Fruit fly (Drosophila melanogaster) Kc167 (cell line): ENCODE results near the gene Cpr65Ax1.

Experiments
- Myc ChIP-seq: fragments of >200 bp; optimal IDR thresholded peaks from 2 replicates; lab custom pipeline; 2017; ENCODE audit warnings: missing external identifiers
- Sin3A ChIP-seq: fragments of >200 bp; optimal IDR thresholded peaks from 2 replicates; lab custom pipeline; 2018; ENCODE audit warnings: missing external identifiers
- h ChIP-seq: fragments of >200 bp; optimal IDR thresholded peaks from 3 replicates; lab custom pipeline; 2018; ENCODE audit warnings: missing external identifiers
- insv ChIP-seq: fragments of >200 bp; optimal IDR thresholded peaks from 3 replicates; lab custom pipeline; 2018; ENCODE audit warnings: missing external identifiers
- psq ChIP-seq: fragments of >200 bp; optimal IDR thresholded peaks from 2 replicates; lab custom pipeline; 2017; ENCODE audit warnings: missing external identifiers
- ttk ChIP-seq: sonication (Bioruptor generic); optimal IDR thresholded peaks from 2 replicates; lab custom pipeline; 2017; ENCODE audit warnings: missing external identifiers

Gene Cpr65Ax1

DNA sequence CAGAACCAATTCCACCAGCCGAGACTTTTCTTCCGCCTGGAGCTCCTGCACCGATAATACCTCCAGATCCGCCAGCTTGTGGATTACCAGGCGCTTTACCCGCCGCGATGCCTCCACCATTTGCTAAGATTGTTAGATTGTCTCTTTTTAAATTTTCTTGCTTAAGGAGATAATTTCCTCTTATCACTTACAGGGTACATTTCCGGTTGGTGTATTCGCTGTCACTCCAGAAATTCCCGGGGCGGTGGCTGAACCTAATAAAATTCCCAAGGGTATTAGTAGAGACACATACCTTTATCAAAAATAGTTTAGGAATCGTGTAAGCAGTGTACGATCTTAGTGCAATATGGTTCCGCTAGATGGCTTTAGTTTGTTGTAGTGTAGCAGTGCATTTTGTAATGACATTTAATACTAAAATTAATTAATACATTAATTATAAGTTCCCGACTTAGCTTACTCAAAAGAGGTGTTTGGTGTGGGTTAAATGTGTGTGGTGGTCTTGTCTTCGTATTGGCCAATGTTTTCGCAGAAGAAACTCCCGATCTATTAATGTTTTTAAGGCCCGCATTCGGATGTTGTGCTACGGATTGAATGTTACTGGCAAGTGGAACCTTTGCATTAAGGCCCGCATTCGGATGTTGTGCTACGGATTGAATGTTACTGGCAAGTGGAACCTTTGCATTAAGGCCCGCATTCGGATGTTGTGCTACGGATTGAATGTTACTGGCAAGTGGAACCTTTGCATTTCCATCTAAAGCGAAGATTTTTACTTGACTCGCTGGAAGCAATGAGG is 23.0 kb downstream of the Cpr65Ax1 start:
- TF ChIP-seq Myc (lab: Kevin White, UChicago) (no peak), Sin3A (lab: Kevin White, UChicago) (no peak), ttk (no peak), h (lab: Kevin White, UChicago) (no peak), psq (lab: Kevin White, UChicago) (no peak), insv (lab: Kevin White, UChicago) (no peak)

DNA sequence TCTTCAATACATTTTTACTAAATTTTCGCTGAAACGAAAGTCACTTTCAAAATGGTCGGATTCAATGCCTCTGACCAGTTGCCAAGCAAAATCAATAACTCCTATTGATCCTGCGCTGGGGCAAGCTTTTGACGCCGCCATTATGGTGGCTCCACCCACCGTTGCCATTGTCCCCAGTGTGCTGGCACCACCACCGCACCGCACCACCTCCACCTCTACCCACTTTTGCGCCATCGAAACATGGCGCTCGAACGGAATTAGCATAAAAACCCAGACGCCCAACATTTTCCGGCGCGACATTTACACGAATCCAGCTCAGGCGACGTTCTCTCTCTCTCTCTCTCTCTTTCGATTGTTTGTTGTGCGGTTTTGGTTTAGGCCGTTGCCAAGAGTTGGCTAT is 30.9 kb downstream of the Cpr65Ax1 start:
- TF ChIP-seq psq (lab: Kevin White, UChicago) (no peak), h (lab: Kevin White, UChicago) (no peak), insv (lab: Kevin White, UChicago) (no peak), Sin3A (lab: Kevin White, UChicago) (no peak), Myc (lab: Kevin White, UChicago) (no peak), ttk (no peak)

DNA sequence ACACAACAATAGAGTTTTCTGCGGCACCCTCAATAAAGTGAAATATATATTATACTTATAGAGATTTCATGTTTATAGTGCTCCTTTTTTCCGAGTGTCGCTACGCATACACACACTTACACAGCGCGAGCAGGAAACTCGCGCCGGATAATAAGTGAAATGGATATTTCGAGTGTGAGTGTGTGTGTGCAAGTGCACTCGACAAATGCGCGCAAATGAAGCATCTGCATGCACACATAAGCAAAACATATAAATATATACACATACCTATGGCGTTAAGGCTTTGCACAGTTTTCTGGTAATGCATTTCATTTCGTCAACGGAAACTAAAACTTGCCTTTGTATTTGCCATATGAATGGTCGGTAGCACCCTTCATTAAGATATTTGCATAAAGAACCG is 32.3 kb downstream of the Cpr65Ax1 start:
- no peak for TF ChIP-seq psq (lab: Kevin White, UChicago)
- no peak for TF ChIP-seq Myc (lab: Kevin White, UChicago)
- no peak for TF ChIP-seq Sin3A (lab: Kevin White, UChicago)
- TF ChIP-seq ttk, result no peak
- no peak for TF ChIP-seq insv (lab: Kevin White, UChicago)
- no peak for TF ChIP-seq h (lab: Kevin White, UChicago)

DNA sequence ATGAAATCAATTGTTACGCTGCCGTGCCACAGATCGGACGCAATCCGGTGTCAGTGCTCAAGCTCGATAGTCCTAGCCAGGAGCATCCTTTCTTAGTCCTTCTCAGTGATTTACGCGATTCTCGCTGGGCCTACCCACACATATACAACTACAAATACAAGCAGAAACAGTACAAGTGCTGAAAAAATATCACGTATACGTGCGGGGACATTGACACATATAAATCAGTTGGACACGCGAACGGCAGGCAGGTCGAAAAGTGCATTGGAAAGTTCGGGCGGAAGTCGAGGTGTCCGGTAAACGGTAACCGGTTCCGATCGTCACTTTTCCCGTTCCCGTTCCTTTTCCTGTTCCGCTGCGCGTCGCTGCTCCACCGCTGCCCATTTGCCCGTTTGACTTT is 36.3 kb downstream of the Cpr65Ax1 start:
- no peak for TF ChIP-seq Myc (lab: Kevin White, UChicago)
- no peak for TF ChIP-seq ttk
- TF ChIP-seq insv (lab: Kevin White, UChicago), result no peak
- TF ChIP-seq h (lab: Kevin White, UChicago), result no peak
- no peak for TF ChIP-seq psq (lab: Kevin White, UChicago)
- no peak for TF ChIP-seq Sin3A (lab: Kevin White, UChicago)

DNA sequence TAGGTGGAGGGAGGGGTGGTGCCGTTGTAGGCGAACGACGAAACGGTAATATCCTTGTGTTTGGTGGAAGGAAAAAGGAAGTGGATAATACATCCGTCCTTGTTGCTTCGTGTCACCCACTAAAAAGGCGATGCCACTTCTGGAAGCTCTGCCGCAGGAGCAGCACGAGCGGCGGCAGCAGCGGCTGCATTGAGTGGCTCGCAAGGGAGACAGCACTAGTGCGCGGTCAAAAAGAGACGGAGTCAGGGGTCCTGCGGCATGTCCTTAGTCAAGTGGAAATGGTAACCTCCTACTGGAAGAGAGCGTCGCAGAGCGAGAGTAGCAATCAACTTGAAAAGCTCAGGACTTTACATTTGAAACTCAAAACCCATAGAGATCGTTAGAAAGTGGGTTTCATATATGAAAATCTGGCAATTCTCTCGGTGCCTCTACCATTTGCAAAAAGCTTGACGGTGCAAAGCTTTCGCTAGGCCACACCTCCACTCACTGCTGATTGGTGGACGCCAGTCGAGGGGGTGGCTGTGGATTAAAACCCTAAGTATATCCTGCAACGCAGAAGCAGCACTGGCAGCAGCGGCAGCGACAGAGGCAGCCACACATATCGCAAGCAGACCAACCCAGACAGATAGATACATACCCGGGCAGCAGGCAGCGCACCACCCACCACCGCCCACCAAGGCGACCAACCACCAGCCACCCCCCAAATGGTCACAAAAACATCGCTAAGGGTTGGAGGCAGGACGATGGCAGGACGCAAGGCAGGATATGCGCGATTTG is 36.9 kb downstream of the Cpr65Ax1 start:
- no peak for TF ChIP-seq ttk
- no peak for TF ChIP-seq Myc (lab: Kevin White, UChicago)
- no peak for TF ChIP-seq Sin3A (lab: Kevin White, UChicago)
- no peak for TF ChIP-seq h (lab: Kevin White, UChicago)
- TF ChIP-seq insv (lab: Kevin White, UChicago), result no peak
- TF ChIP-seq psq (lab: Kevin White, UChicago), result no peak

DNA sequence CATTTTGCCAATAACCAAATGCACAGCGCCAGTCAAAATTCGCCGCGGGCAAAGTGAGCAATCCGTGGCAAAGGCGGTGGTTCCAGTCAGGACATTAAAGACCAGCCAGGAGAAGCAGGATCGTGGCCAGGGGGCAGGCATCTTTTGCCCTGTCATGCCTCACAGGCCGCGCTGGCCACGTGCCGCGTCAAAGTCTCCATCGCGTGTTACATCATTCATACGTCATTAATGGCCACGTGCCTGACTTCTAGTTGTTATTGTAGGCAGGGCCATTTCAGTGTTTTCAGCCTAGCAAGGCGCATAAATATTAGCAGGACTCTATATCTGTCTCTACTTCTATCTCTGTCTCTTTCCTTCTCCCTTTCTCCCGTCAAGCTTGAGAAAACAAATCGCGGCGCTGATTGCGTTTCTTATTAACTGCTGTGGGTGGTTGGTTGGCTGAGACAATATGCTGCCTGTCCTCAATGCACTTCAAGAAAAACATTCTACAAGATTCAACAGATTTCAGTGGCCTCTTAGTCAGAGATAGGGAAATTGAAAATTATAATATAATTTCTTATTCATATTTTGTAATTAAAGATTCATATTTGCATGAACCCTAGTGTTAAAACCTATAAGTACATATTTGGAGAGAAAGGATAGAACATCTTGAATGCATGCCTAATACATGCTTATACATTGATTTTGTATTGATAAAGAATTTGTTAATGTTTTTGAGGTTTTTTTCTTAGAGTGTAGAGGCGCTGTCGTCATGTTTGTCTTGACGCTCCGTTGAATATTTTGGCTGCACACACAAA is 39.3 kb downstream of the Cpr65Ax1 start:
- TF ChIP-seq psq (lab: Kevin White, UChicago) (no peak), insv (lab: Kevin White, UChicago) (no peak), ttk (no peak), h (lab: Kevin White, UChicago) (no peak), Myc (lab: Kevin White, UChicago) (no peak), Sin3A (lab: Kevin White, UChicago) (no peak)

DNA sequence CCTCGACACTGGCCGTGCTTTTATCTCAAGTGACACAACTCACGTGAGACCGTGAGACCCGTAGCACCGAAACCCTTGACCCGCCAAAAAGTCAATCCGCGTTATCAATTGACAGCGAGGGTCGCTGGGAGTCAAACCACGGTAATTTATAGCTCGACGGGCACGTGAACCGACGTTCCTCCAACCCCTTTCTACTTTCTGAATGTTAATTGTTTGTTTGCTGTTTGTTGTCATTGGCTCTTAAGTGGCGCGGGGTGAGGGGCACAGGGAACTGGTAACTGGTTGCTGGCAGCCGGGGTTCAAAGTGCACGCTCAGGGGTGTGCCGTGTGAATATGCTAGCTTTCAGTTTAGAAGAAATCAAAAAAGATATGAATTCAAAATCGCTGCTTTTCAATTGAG is 41.1 kb downstream of the Cpr65Ax1 start:
- TF ChIP-seq Sin3A (lab: Kevin White, UChicago) (no peak), Myc (lab: Kevin White, UChicago) (no peak), h (lab: Kevin White, UChicago) (no peak), insv (lab: Kevin White, UChicago) (no peak), psq (lab: Kevin White, UChicago) (no peak), ttk (no peak)

DNA sequence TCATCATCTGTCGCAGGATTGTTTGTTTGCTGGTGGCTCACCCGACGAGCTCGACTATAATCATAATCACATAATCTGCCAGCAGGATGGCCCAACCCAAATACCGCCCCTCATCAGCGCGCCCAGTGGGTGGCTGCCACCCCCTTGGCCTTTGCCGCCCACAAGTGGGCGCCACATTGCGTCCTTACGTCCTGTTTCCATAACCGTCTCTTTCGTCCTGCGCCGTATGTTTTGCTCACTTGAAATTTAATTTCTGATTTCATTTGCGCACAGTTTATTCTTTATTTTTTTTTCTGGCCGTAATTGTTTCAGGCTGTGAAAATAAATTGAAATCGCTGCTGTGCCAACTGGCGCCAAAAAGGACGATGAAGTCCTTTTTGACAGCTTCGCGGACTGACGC is 42.4 kb downstream of the Cpr65Ax1 start:
- no peak for TF ChIP-seq h (lab: Kevin White, UChicago)
- TF ChIP-seq Myc (lab: Kevin White, UChicago), result no peak
- TF ChIP-seq Sin3A (lab: Kevin White, UChicago), result no peak
- TF ChIP-seq ttk, result no peak
- TF ChIP-seq psq (lab: Kevin White, UChicago), result no peak
- TF ChIP-seq insv (lab: Kevin White, UChicago), result no peak

DNA sequence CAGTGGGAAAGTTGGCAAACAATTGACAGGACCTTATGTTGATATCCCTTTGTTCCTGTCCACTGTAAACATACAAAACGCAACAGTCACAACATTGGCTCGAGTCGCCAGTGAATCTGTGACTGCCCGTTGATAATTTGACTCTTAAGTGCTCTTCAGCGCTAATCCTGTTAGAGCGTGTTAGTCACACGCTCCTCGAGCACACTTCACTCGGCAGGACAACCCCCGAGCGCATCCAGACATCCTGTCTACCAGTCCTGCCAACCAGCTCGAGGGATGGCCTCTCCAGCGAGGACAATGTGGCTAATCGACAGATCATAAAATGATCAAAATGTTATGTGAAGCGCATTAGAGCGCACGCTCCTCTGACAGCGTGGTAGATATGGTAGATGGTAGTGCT is 43.2 kb downstream of the Cpr65Ax1 start:
- TF ChIP-seq psq (lab: Kevin White, UChicago) (no peak), ttk (no peak), h (lab: Kevin White, UChicago) (no peak), Sin3A (lab: Kevin White, UChicago) (no peak), insv (lab: Kevin White, UChicago) (no peak), Myc (lab: Kevin White, UChicago) (no peak)

DNA sequence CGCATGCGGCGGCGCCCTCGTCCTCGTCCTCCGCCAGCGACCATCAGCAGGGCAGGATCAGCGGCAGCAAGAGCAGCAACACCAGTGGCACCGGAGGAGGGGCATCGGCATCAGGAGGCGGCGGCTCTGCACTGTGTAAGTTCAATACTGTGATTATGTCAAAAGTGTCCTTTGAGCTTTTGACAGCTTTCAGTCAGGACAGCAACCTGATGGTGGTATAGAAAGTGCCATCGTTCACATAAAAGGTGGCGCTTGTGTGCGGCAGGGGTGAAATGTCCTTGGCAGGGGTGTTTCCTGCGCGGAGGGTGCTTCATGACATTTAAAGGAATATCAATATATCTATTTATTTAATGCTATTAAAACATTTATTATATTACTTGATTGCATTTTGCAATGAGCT is 44.1 kb downstream of the Cpr65Ax1 start:
- TF ChIP-seq psq (lab: Kevin White, UChicago), result no peak
- TF ChIP-seq Myc (lab: Kevin White, UChicago), result no peak
- no peak for TF ChIP-seq insv (lab: Kevin White, UChicago)
- TF ChIP-seq Sin3A (lab: Kevin White, UChicago), result no peak
- no peak for TF ChIP-seq h (lab: Kevin White, UChicago)
- TF ChIP-seq ttk, result no peak
